Worm (Caenorhabditis elegans): ENCODE data around the gene icap-1.

icap-1 gene

DNA sequence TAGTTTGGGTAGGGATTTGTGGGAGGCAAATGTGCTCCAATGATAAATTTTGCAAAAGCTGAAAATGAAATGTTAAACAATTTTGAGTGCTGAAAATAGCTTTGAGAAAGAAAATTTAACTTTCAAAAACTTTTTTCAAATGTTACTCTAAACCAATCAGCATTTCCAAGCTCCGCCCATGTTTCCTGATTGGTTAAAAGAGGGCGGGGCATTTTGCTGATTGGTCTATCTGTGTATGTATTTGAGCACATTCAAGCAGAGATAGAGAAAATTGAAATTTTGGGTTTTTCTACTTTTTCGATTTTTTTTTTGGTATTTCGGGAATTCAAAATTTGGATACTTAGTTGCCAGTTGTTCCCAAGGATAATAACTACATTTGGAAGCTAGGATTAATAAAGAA lies 22.1 kb downstream of the icap-1 start:
- no peak for TF ChIP-seq snpc-4 (tag; optimal IDR thresholded peaks at IDR 0.05)
- no peak for TF ChIP-seq lin-32 (GFP tag; optimal IDR thresholded peaks at IDR 0.05)
- no peak for TF ChIP-seq unc-39 (tag; optimal IDR thresholded peaks at IDR 0.05)
- no peak for TF ChIP-seq elt-3 (tag; optimal IDR thresholded peaks at IDR 0.05)
- no peak for TF ChIP-seq nhr-2 (tag; optimal IDR thresholded peaks at IDR 0.05)
- TF ChIP-seq ztf-11 (tag; optimal IDR thresholded peaks at IDR 0.05): no peak
- no peak for TF ChIP-seq sptf-1 (tag; optimal IDR thresholded peaks at IDR 0.05)
- TF ChIP-seq unc-62 (GFP tag; optimal IDR thresholded peaks at IDR 0.05): no peak
- no peak for TF ChIP-seq unc-120 (tag; optimal IDR thresholded peaks at IDR 0.05; ENCODE audit: poor library complexity, severe bottlenecking)
- TF ChIP-seq drap-1 (GFP tag; optimal IDR thresholded peaks at IDR 0.05): no peak
- no peak for TF ChIP-seq ceh-43 (GFP tag; optimal IDR thresholded peaks at IDR 0.05)
- TF ChIP-seq ham-2 (GFP tag; optimal IDR thresholded peaks at IDR 0.05): no peak
- TF ChIP-seq ces-1 (GFP tag; optimal IDR thresholded peaks at IDR 0.05): no peak
- TF ChIP-seq mab-5 (tag; optimal IDR thresholded peaks at IDR 0.05): no peak
- no peak for TF ChIP-seq ceh-39 (tag; optimal IDR thresholded peaks at IDR 0.05)
- no peak for TF ChIP-seq ceh-83 (GFP tag; optimal IDR thresholded peaks at IDR 0.05)
- no peak for TF ChIP-seq pha-4 (tag; optimal IDR thresholded peaks at IDR 0.05)

- peak; percentile 88 for TF ChIP-seq ces-1 (GFP tag; optimal IDR thresholded peaks at IDR 0.05)
- no peak for TF ChIP-seq nhr-76 (tag; optimal IDR thresholded peaks at IDR 0.05)
Observed at ce11 chrIV:13763449-13763848, 23.3 kb downstream of the icap-1 start.

- no peak for TF ChIP-seq ces-1 (GFP tag; optimal IDR thresholded peaks at IDR 0.05)
- no peak for TF ChIP-seq ceh-83 (GFP tag; optimal IDR thresholded peaks at IDR 0.05)
- no peak for TF ChIP-seq drap-1 (GFP tag; optimal IDR thresholded peaks at IDR 0.05)
- no peak for TF ChIP-seq snpc-4 (tag; optimal IDR thresholded peaks at IDR 0.05)
- TF ChIP-seq unc-39 (tag; optimal IDR thresholded peaks at IDR 0.05): no peak
- TF ChIP-seq lin-13 (tag; optimal IDR thresholded peaks at IDR 0.05): no peak
- TF ChIP-seq blmp-1 (tag; optimal IDR thresholded peaks at IDR 0.05): no peak
- no peak for TF ChIP-seq unc-62 (GFP tag; optimal IDR thresholded peaks at IDR 0.05)
- no peak for TF ChIP-seq pha-4 (tag; optimal IDR thresholded peaks at IDR 0.05)
- TF ChIP-seq bed-3 (GFP tag; optimal IDR thresholded peaks at IDR 0.05): no peak
- no peak for TF ChIP-seq M03D4.4 (tag; optimal IDR thresholded peaks at IDR 0.05)
- no peak for TF ChIP-seq unc-120 (tag; optimal IDR thresholded peaks at IDR 0.05; ENCODE audit: poor library complexity, severe bottlenecking)
- no peak for TF ChIP-seq tbx-8 (GFP tag; optimal IDR thresholded peaks at IDR 0.05)
- no peak for TF ChIP-seq nhr-76 (tag; optimal IDR thresholded peaks at IDR 0.05)
- TF ChIP-seq lsy-2 (tag; optimal IDR thresholded peaks at IDR 0.05): no peak
- TF ChIP-seq mls-2 (tag; optimal IDR thresholded peaks at IDR 0.05): no peak
- no peak for TF ChIP-seq elt-3 (tag; optimal IDR thresholded peaks at IDR 0.05)
- TF ChIP-seq mep-1 (tag; optimal IDR thresholded peaks at IDR 0.05): no peak
- TF ChIP-seq lin-32 (GFP tag; optimal IDR thresholded peaks at IDR 0.05): no peak
- no peak for TF ChIP-seq cnd-1 (tag; optimal IDR thresholded peaks at IDR 0.05)
Observed at ce11 chrIV:13755619-13756018, 31.1 kb downstream of the icap-1 start.

DNA sequence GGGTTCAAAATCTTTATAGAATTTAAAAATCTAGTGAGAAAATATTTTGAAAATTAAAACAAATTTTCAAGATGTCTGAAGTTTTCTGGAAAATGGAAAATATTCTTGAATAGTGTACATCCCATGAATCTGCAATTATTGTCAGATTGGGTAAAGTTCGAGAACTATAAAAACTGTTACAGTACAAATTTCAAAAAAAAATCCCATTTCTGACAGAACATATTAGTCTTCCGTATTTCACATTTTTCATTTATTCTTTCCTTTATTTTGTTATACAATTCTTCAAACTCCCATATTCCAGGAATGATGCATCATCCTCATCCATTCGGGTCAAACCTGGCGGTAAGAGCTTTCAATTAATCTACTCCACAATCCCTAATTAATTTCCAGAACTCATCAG lies 36.7 kb downstream of the icap-1 start, which contains the start of gene sorb-1:
TSS of gene sorb-1 (plus strand) at position 301 of the 400 bp plus-strand sequence.
- TF ChIP-seq sptf-1 (tag; optimal IDR thresholded peaks at IDR 0.05) (no peak), ceh-43 (GFP tag; optimal IDR thresholded peaks at IDR 0.05) (no peak), unc-120 (tag; optimal IDR thresholded peaks at IDR 0.05; ENCODE audit: poor library complexity, severe bottlenecking) (no peak), sem-2 (GFP tag; optimal IDR thresholded peaks at IDR 0.05) (no peak), unc-39 (tag; optimal IDR thresholded peaks at IDR 0.05) (no peak), elt-3 (tag; optimal IDR thresholded peaks at IDR 0.05) (no peak)

DNA sequence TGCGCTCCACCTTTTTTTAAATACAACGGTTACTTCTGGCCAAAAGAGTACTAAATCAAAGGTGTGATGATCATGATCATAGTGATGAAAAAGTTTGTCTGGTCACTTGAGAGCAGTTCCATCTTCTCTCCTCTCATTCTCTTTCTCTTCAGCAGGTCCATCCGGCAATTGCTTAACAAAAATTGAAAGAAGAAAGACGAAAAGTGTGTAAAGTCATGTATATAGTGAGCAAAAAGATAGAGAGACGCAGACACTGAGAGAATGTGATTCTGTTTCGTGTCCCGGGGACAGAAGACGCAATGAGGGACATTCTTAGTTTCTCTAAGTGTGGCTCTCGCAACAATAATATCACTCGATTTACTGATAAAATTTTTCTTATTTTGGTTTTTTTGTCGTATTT lies 38.0 kb downstream of the icap-1 start:
- TF ChIP-seq unc-120 (tag; optimal IDR thresholded peaks at IDR 0.05; ENCODE audit: poor library complexity, severe bottlenecking): peak; percentile 8
- no peak for TF ChIP-seq ztf-11 (tag; optimal IDR thresholded peaks at IDR 0.05)
- peak; percentile 45 for TF ChIP-seq hlh-1 (tag; optimal IDR thresholded peaks at IDR 0.05)

ce11 chrIV:13745409-13745808 lies 41.4 kb downstream of the icap-1 start, which contains the start of gene C47A4.5:
Gene C47A4.5, plus strand, starts transcription at chrIV:13745709.
- TF ChIP-seq snpc-4 (tag; optimal IDR thresholded peaks at IDR 0.05): no peak
- TF ChIP-seq pha-4 (tag; optimal IDR thresholded peaks at IDR 0.05): no peak
- no peak for TF ChIP-seq elt-3 (tag; optimal IDR thresholded peaks at IDR 0.05)
- no peak for TF ChIP-seq nhr-76 (tag; optimal IDR thresholded peaks at IDR 0.05)
- TF ChIP-seq ztf-11 (tag; optimal IDR thresholded peaks at IDR 0.05): no peak
- TF ChIP-seq mab-5 (tag; optimal IDR thresholded peaks at IDR 0.05): no peak
- TF ChIP-seq mep-1 (tag; optimal IDR thresholded peaks at IDR 0.05): no peak
- no peak for TF ChIP-seq elt-1 (tag; optimal IDR thresholded peaks at IDR 0.05; ENCODE audit: borderline replicate concordance, insufficient read depth)
- TF ChIP-seq sptf-1 (tag; optimal IDR thresholded peaks at IDR 0.05): no peak
- TF ChIP-seq flh-1 (GFP tag; optimal IDR thresholded peaks at IDR 0.05): no peak
- no peak for TF ChIP-seq mls-2 (tag; optimal IDR thresholded peaks at IDR 0.05)
- TF ChIP-seq nhr-2 (tag; optimal IDR thresholded peaks at IDR 0.05): no peak
- TF ChIP-seq nhr-28 (tag; optimal IDR thresholded peaks at IDR 0.05): no peak

Data from whole organism, mixed stage, embryonic.